Fruit fly (Drosophila melanogaster): ENCODE results near the gene SdhBL.
A peak's percentile ranks its signal among the peaks of the same experiment; 100 is the strongest.

The SdhBL gene

dm6 chrX:18893433-18893832 lies 813 bp upstream of the SdhBL start, which contains the start of gene Flacc (continued):
- TF ChIP-seq zf30C (GFP tag; optimal IDR thresholded peaks at IDR 0.05) (no peak), grn (GFP tag; optimal IDR thresholded peaks at IDR 0.05) (no peak), exex (tag; optimal IDR thresholded peaks at IDR 0.05) (no peak), CG9437 (GFP tag; optimal IDR thresholded peaks at IDR 0.05) (no peak), CHES-1-like (GFP tag; optimal IDR thresholded peaks at IDR 0.05) (no peak), zen2 (GFP tag; IDR thresholded peaks at IDR 0.05; ENCODE audit: partially characterized antibody) (peak; percentile 90), CG15696 (tag; optimal IDR thresholded peaks at IDR 0.05) (no peak), Stat92E (GFP tag; optimal IDR thresholded peaks at IDR 0.05) (no peak), unpg (GFP tag; optimal IDR thresholded peaks at IDR 0.05) (no peak), HLH4C (GFP tag; IDR thresholded peaks at IDR 0.05; ENCODE audit: partially characterized antibody) (peak; percentile 92), CG12744 (GFP tag; optimal IDR thresholded peaks at IDR 0.05) (no peak), sens-2 (GFP tag; IDR thresholded peaks at IDR 0.05) (no peak), Gsc (GFP tag; IDR thresholded peaks at IDR 0.05) (no peak), sc (optimal IDR thresholded peaks at IDR 0.05) (no peak), sc (GFP tag; optimal IDR thresholded peaks at IDR 0.05) (no peak), Usf (GFP tag; optimal IDR thresholded peaks at IDR 0.05) (no peak), CG4707 (GFP tag; optimal IDR thresholded peaks at IDR 0.05) (no peak), HLHmδ (GFP tag; optimal IDR thresholded peaks at IDR 0.05) (no peak), Dbx (GFP tag; IDR thresholded peaks at IDR 0.05) (no peak), Rx (GFP tag; IDR thresholded peaks at IDR 0.05) (no peak), B-H2 (GFP tag; optimal IDR thresholded peaks at IDR 0.05) (no peak), ken (GFP tag; IDR thresholded peaks at IDR 0.05) (no peak), ftz-f1 (GFP tag; optimal IDR thresholded peaks at IDR 0.05) (no peak), CG2712 (tag; optimal IDR thresholded peaks at IDR 0.05) (peak; percentile 33), lilli (GFP tag; optimal IDR thresholded peaks at IDR 0.05) (no peak), h (optimal IDR thresholded peaks at IDR 0.05) (no peak), CG8924 (tag; optimal IDR thresholded peaks at IDR 0.05) (peak; percentile 13), sna (GFP tag; IDR thresholded peaks at IDR 0.05; ENCODE audit: partially characterized antibody) (peak; percentile 85), mirr (GFP tag; optimal IDR thresholded peaks at IDR 0.05) (no peak), br (optimal IDR thresholded peaks at IDR 0.05) (no peak), Fer2 (tag; optimal IDR thresholded peaks at IDR 0.05) (no peak), maf-S (GFP tag; optimal IDR thresholded peaks at IDR 0.05) (no peak), CG42726 (GFP tag; IDR thresholded peaks at IDR 0.05; ENCODE audit: partially characterized antibody) (peak; percentile 37; the same call in 1 of the 2 replicates), tap (tag; optimal IDR thresholded peaks at IDR 0.05) (no peak), sens (GFP tag) (no peak), ara (GFP tag; IDR thresholded peaks at IDR 0.05) (no peak), her (GFP tag; optimal IDR thresholded peaks at IDR 0.05) (no peak), CG7786 (GFP tag; optimal IDR thresholded peaks at IDR 0.05) (no peak), CG32767 (GFP tag; IDR thresholded peaks at IDR 0.05) (no peak; the same call in 1 of the 2 replicates), CG17568 (GFP tag; optimal IDR thresholded peaks at IDR 0.05) (no peak), klu (GFP tag; IDR thresholded peaks at IDR 0.05) (no peak), yki (optimal IDR thresholded peaks at IDR 0.05) (no peak), Hmx (GFP tag; optimal IDR thresholded peaks at IDR 0.05) (no peak), CG14860 (GFP tag; IDR thresholded peaks at IDR 0.05; ENCODE audit: partially characterized antibody) (peak; percentile 75), Dll (GFP tag; IDR thresholded peaks at IDR 0.05; ENCODE audit: partially characterized antibody) (peak; percentile 88), sima (GFP tag; optimal IDR thresholded peaks at IDR 0.05) (no peak), HmgZ (tag; optimal IDR thresholded peaks at IDR 0.05) (no peak), CG1832 (GFP tag; optimal IDR thresholded peaks at IDR 0.05) (no peak), CG2199 (GFP tag; IDR thresholded peaks at IDR 0.05) (no peak), CG6654 (GFP tag; optimal IDR thresholded peaks at IDR 0.05) (no peak), chn (GFP tag; optimal IDR thresholded peaks at IDR 0.05) (no peak), CG9609 (GFP tag; optimal IDR thresholded peaks at IDR 0.05) (no peak), Hr51 (GFP tag; optimal IDR thresholded peaks at IDR 0.05) (no peak)

Data from whole organism, embryonic.